Fruit fly (Drosophila melanogaster) whole organism, embryonic: Measurements from ENCODE around the gene vnd.
A peak's percentile ranks its signal among the peaks of the same experiment; 100 is the strongest.

Experiments used
- Asciz ChIP-seq: fragments of 200-800 bp; sonication (Bioruptor generic); optimal IDR thresholded peaks from 2 replicates; lab custom pipeline; 2017; ENCODE audit warnings: missing biosample characterization, mild to moderate bottlenecking, missing genetic modification characterization, missing genetic modification reagents
- B-H2 ChIP-seq: fragments of 200-800 bp; sonication (Bioruptor generic); optimal IDR thresholded peaks from 2 replicates; lab custom pipeline; 2018; ENCODE audit warnings: missing biosample characterization, mild to moderate bottlenecking, missing genetic modification characterization
- BtbVII ChIP-seq: fragments of 200-800 bp; sonication (Bioruptor generic); optimal IDR thresholded peaks from 3 replicates; lab custom pipeline; 2017; ENCODE audit warnings: missing biosample characterization, mild to moderate bottlenecking, missing genetic modification characterization
- CG13296 ChIP-seq: fragments of 200-800 bp; sonication (Bioruptor generic); optimal IDR thresholded peaks from 3 replicates; lab custom pipeline; 2018; ENCODE audit warnings: missing biosample characterization, mild to moderate bottlenecking, missing genetic modification characterization
- CG15073 ChIP-seq: fragments of 200-800 bp; sonication (Bioruptor generic); optimal IDR thresholded peaks from 2 replicates; lab custom pipeline; 2016; ENCODE audit warnings: missing biosample characterization, missing genetic modification characterization
- CG15601 ChIP-seq: fragments of 200-800 bp; sonication (Bioruptor generic); optimal IDR thresholded peaks from 3 replicates; lab custom pipeline; 2019; ENCODE audit warnings: missing biosample characterization, mild to moderate bottlenecking, missing genetic modification characterization, moderate library complexity
- CG17328 ChIP-seq: fragments of 200-800 bp; sonication (Bioruptor generic); IDR thresholded peaks from 2 replicates; pipeline ENCODE4 v1.3.6; 2022; ENCODE audit warnings: missing biosample characterization, missing genetic modification characterization
- CG18262 ChIP-seq: fragments of 200-800 bp; optimal IDR thresholded peaks from 3 replicates; lab custom pipeline; 2019; ENCODE audit warnings: missing biosample characterization, mild to moderate bottlenecking, missing genetic modification characterization, moderate library complexity
- CG2712 ChIP-seq: fragments of 200-800 bp; optimal IDR thresholded peaks from 3 replicates; lab custom pipeline; 2019; ENCODE audit warnings: missing biosample characterization, mild to moderate bottlenecking, missing genetic modification characterization, moderate library complexity
- CG30403 ChIP-seq: fragments of 200-800 bp; sonication (Bioruptor generic); optimal IDR thresholded peaks from 3 replicates; lab custom pipeline; 2016; ENCODE audit warnings: missing biosample characterization, missing genetic modification characterization
- CG31388 ChIP-seq: fragments of 200-800 bp; sonication (Bioruptor generic); optimal IDR thresholded peaks from 2 replicates; lab custom pipeline; 2016; ENCODE audit warnings: missing biosample characterization, missing genetic modification characterization
- CG3163 ChIP-seq: fragments of 200-800 bp; sonication (Bioruptor generic); optimal IDR thresholded peaks from 3 replicates; lab custom pipeline; 2016; ENCODE audit warnings: missing biosample characterization, missing genetic modification characterization
- CG3726 ChIP-seq: fragments of 200-800 bp; sonication (Bioruptor generic); IDR thresholded peaks from 3 replicates; pipeline ENCODE4, ENCODE4 v1.3.6; 2022; ENCODE audit warnings: missing biosample characterization, missing genetic modification characterization
- CG4282 ChIP-seq: fragments of 200-800 bp; sonication (Bioruptor generic); optimal IDR thresholded peaks from 2 replicates; lab custom pipeline; 2016; ENCODE audit warnings: missing biosample characterization, missing genetic modification characterization
- CG5180 ChIP-seq: fragments of 200-800 bp; sonication (Bioruptor generic); optimal IDR thresholded peaks from 3 replicates; lab custom pipeline; 2017; ENCODE audit warnings: missing biosample characterization, missing genetic modification characterization, mild to moderate bottlenecking, moderate library complexity, missing genetic modification reagents
- CG9215 ChIP-seq: fragments of 200-800 bp; sonication (Bioruptor generic); IDR thresholded peaks from 2 replicates; pipeline ENCODE4 v1.3.6; 2022; ENCODE audit warnings: missing biosample characterization, missing genetic modification characterization
- CG9609 ChIP-seq: fragments of 200-800 bp; sonication (Bioruptor generic); optimal IDR thresholded peaks from 3 replicates; lab custom pipeline; 2016; ENCODE audit warnings: missing biosample characterization, missing genetic modification characterization
- D19B ChIP-seq: fragments of 200-800 bp; sonication (Bioruptor generic); optimal IDR thresholded peaks from 2 replicates; lab custom pipeline; 2017; ENCODE audit warnings: missing biosample characterization, mild to moderate bottlenecking, missing genetic modification characterization
- Dref ChIP-seq: fragments of 200-800 bp; sonication (Bioruptor generic); IDR thresholded peaks from 2 replicates; pipeline ENCODE4 v1.3.6; 2022; ENCODE audit warnings: missing biosample characterization, missing genetic modification characterization
- Hey ChIP-seq: fragments of 200-800 bp; sonication (Bioruptor generic); optimal IDR thresholded peaks from 3 replicates; lab custom pipeline; 2018; ENCODE audit warnings: missing biosample characterization, mild to moderate bottlenecking, missing genetic modification characterization
- Hr39 ChIP-seq: fragments of >200 bp; optimal IDR thresholded peaks from 2 replicates; lab custom pipeline; 2017
- Mes4 ChIP-seq: fragments of 200-800 bp; sonication (Bioruptor generic); optimal IDR thresholded peaks from 2 replicates; lab custom pipeline; 2016; ENCODE audit warnings: missing biosample characterization, missing genetic modification characterization
- Myb ChIP-seq: fragments of 200-800 bp; sonication (Bioruptor generic); optimal IDR thresholded peaks from 2 replicates; lab custom pipeline; 2016; ENCODE audit warnings: missing biosample characterization, missing genetic modification characterization
- NC2α ChIP-seq: fragments of 200-800 bp; sonication (Bioruptor generic); optimal IDR thresholded peaks from 2 replicates; lab custom pipeline; 2016; ENCODE audit warnings: missing biosample characterization, missing genetic modification characterization
- Neu2 ChIP-seq: fragments of 200-800 bp; sonication (Bioruptor generic); optimal IDR thresholded peaks from 3 replicates; lab custom pipeline; 2016; ENCODE audit warnings: missing biosample characterization, missing genetic modification characterization, borderline replicate concordance
- Nf-YB ChIP-seq: fragments of 200-800 bp; sonication (Bioruptor generic); optimal IDR thresholded peaks from 3 replicates; lab custom pipeline; 2019; ENCODE audit warnings: missing biosample characterization, mild to moderate bottlenecking, missing genetic modification characterization, moderate library complexity
- Nf-YC ChIP-seq: fragments of 200-800 bp; optimal IDR thresholded peaks from 3 replicates; lab custom pipeline; 2019; ENCODE audit warnings: missing biosample characterization, mild to moderate bottlenecking, missing genetic modification characterization, moderate library complexity
- NfI ChIP-seq: fragments of 200-800 bp; sonication (Bioruptor generic); optimal IDR thresholded peaks from 3 replicates; lab custom pipeline; 2018; ENCODE audit warnings: missing biosample characterization, mild to moderate bottlenecking, missing genetic modification characterization, moderate library complexity
- Oli ChIP-seq: fragments of 200-800 bp; sonication (Bioruptor generic); optimal IDR thresholded peaks from 2 replicates; lab custom pipeline; 2018; ENCODE audit warnings: missing biosample characterization, mild to moderate bottlenecking, missing genetic modification characterization, moderate library complexity
- Ravus ChIP-seq: fragments of 200-800 bp; sonication (Bioruptor generic); IDR thresholded peaks from 2 replicates; pipeline ENCODE4 v1.3.6; 2022; ENCODE audit warnings: missing biosample characterization, missing genetic modification characterization
- Rfx ChIP-seq: fragments of 200-800 bp; sonication (Bioruptor generic); IDR thresholded peaks from 2 replicates; pipeline ENCODE4 v1.3.6; 2022; ENCODE audit warnings: missing biosample characterization, missing genetic modification characterization
- Stat92E ChIP-seq, 3 experiments: fragments of >200 bp in 2 of 3; fragments of 200-800 bp in 1 of 3; sonication (Bioruptor generic) in 1 of 3; optimal IDR thresholded peaks; 2 replicates each; lab custom pipeline; 2017 to 2019; ENCODE audit warnings: missing biosample characterization in 3 of 3, missing genetic modification characterization in 3 of 3, mild to moderate bottlenecking in 1 of 3, moderate library complexity in 1 of 3
- Vsx1 ChIP-seq: fragments of 200-800 bp; sonication (Bioruptor generic); optimal IDR thresholded peaks from 2 replicates; lab custom pipeline; 2017; ENCODE audit warnings: missing biosample characterization, mild to moderate bottlenecking, missing genetic modification characterization, missing genetic modification reagents
- Xrp1 ChIP-seq: fragments of 200-800 bp; sonication (Bioruptor generic); IDR thresholded peaks from 2 replicates; pipeline ENCODE4 v1.3.6; 2022; ENCODE audit warnings: missing biosample characterization, missing genetic modification characterization
- aop ChIP-seq: fragments of 200-800 bp; sonication (Bioruptor generic); IDR thresholded peaks from 2 replicates; pipeline ENCODE4 v1.3.6; 2022; ENCODE audit warnings: missing biosample characterization, missing genetic modification characterization
- az2 ChIP-seq: fragments of 200-800 bp; sonication (Bioruptor generic); optimal IDR thresholded peaks from 3 replicates; lab custom pipeline; 2016; ENCODE audit warnings: missing biosample characterization, missing genetic modification characterization
- bab2 ChIP-seq: fragments of 200-800 bp; sonication (Bioruptor generic); optimal IDR thresholded peaks from 2 replicates; lab custom pipeline; 2016; ENCODE audit warnings: missing biosample characterization, missing genetic modification characterization
- cg ChIP-seq: fragments of 200-800 bp; sonication (Bioruptor generic); optimal IDR thresholded peaks from 3 replicates; lab custom pipeline; 2019; ENCODE audit warnings: missing biosample characterization, mild to moderate bottlenecking, missing genetic modification characterization, moderate library complexity
- dati ChIP-seq: fragments of 200-800 bp; sonication (Bioruptor generic); IDR thresholded peaks from 2 replicates; pipeline ENCODE4 v1.3.6; 2022; ENCODE audit warnings: missing biosample characterization, missing genetic modification characterization
- dm ChIP-seq: fragments of 200-800 bp; sonication (Bioruptor generic); optimal IDR thresholded peaks from 3 replicates; lab custom pipeline; 2016; ENCODE audit warnings: missing biosample characterization, missing genetic modification characterization
- dmrt99B ChIP-seq: fragments of 200-800 bp; sonication (Bioruptor generic); optimal IDR thresholded peaks from 2 replicates; lab custom pipeline; 2018; ENCODE audit warnings: missing biosample characterization, mild to moderate bottlenecking, missing genetic modification characterization, moderate library complexity
- ems ChIP-seq: fragments of 200-800 bp; sonication (Bioruptor generic); optimal IDR thresholded peaks from 3 replicates; lab custom pipeline; 2016; ENCODE audit warnings: missing biosample characterization, missing genetic modification characterization
- en ChIP-seq: fragments of 200-800 bp; sonication (Bioruptor generic); optimal IDR thresholded peaks from 2 replicates; lab custom pipeline; 2016; ENCODE audit warnings: missing biosample characterization, missing genetic modification characterization
- ftz-f1 ChIP-seq: fragments of 200-800 bp; sonication (Bioruptor generic); optimal IDR thresholded peaks from 2 replicates; lab custom pipeline; 2016; ENCODE audit warnings: missing biosample characterization, missing genetic modification characterization
- ham ChIP-seq: fragments of 200-800 bp; sonication (Bioruptor generic); IDR thresholded peaks from 2 replicates; pipeline ENCODE4 v1.3.6; 2022; ENCODE audit warnings: missing biosample characterization, missing genetic modification characterization
- hb ChIP-seq: fragments of 200-800 bp; sonication (Bioruptor generic); IDR thresholded peaks from 3 replicates; pipeline ENCODE4 v1.3.6; 2022; ENCODE audit warnings: missing biosample characterization, missing genetic modification characterization; ENCODE audit not compliant: partially characterized antibody
- pb ChIP-seq: fragments of 200-800 bp; sonication (Bioruptor generic); optimal IDR thresholded peaks from 3 replicates; lab custom pipeline; 2016; ENCODE audit warnings: missing biosample characterization, missing genetic modification characterization
- pzg ChIP-seq: fragments of 200-800 bp; sonication (Bioruptor generic); optimal IDR thresholded peaks from 3 replicates; lab custom pipeline; 2018; ENCODE audit warnings: missing biosample characterization, mild to moderate bottlenecking, missing genetic modification characterization, moderate library complexity
- sc ChIP-seq, 3 experiments: fragments of >200 bp in 2 of 3; fragments of 200-800 bp in 1 of 3; sonication (Bioruptor generic) in 1 of 3; optimal IDR thresholded peaks; 2 replicates in 2 of 3; 3 replicates in 1 of 3; lab custom pipeline; 2017; ENCODE audit warnings: mild to moderate bottlenecking in 1 of 3, missing biosample characterization in 1 of 3, missing genetic modification characterization in 1 of 3, missing genetic modification reagents in 1 of 3
- slp2 ChIP-seq: fragments of 200-800 bp; sonication (Bioruptor generic); optimal IDR thresholded peaks from 2 replicates; lab custom pipeline; 2016; ENCODE audit warnings: missing biosample characterization, missing genetic modification characterization
- tx ChIP-seq: fragments of 200-800 bp; sonication (Bioruptor generic); optimal IDR thresholded peaks from 2 replicates; lab custom pipeline; 2016; ENCODE audit warnings: missing biosample characterization, missing genetic modification characterization
- yki ChIP-seq: fragments of >200 bp; optimal IDR thresholded peaks from 3 replicates; lab custom pipeline; 2018
- zen ChIP-seq: fragments of 200-800 bp; sonication (Bioruptor generic); optimal IDR thresholded peaks from 3 replicates; lab custom pipeline; 2018; ENCODE audit warnings: missing biosample characterization, mild to moderate bottlenecking, missing genetic modification characterization, moderate library complexity

vnd gene

dm6 chrX:617477-617795, 35.5 kb downstream of the vnd start (continued):
- TF ChIP-seq B-H2 (GFP tag; lab: Kevin White, UChicago): no peak
- TF ChIP-seq pzg: peak; percentile 66
- no peak for TF ChIP-seq dati (GFP tag; lab: Robert Waterston, UW)
- peak; percentile 3 for TF ChIP-seq ftz-f1
- TF ChIP-seq tx: no peak
- no peak for TF ChIP-seq BtbVII (GFP tag; lab: Kevin White, UChicago)
- 0 out of 3 replicates have a peak, but pooled peaks have one; percentile 59 for TF ChIP-seq hb (GFP tag; lab: Robert Waterston, UW)
- no peak for TF ChIP-seq CG15073 (GFP tag; lab: Kevin White, UChicago)
- TF ChIP-seq Dref: peak; percentile 85
- no peak for TF ChIP-seq CG30403 (GFP tag; lab: Kevin White, UChicago)
- TF ChIP-seq slp2 (GFP tag; lab: Kevin White, UChicago): no peak
- no peak for TF ChIP-seq zen (tag; lab: Kevin White, UChicago)
- TF ChIP-seq CG17328: no peak
- TF ChIP-seq CG3726: no peak
- no peak for TF ChIP-seq Nf-YB (GFP tag; lab: Kevin White, UChicago)
- no peak for TF ChIP-seq pb
- peak; percentile 50 for TF ChIP-seq Rfx
- no peak for TF ChIP-seq NfI (GFP tag; lab: Kevin White, UChicago)
- TF ChIP-seq dmrt99B (tag; lab: Kevin White, UChicago): no peak
- TF ChIP-seq Ravus (GFP tag; lab: Robert Waterston, UW): no peak
- TF ChIP-seq Hr39: no peak
- no peak for TF ChIP-seq D19B (GFP tag; lab: Kevin White, UChicago)
- no peak for TF ChIP-seq Neu2
- no peak for TF ChIP-seq CG18262 (tag; lab: Kevin White, UChicago)
- no peak for TF ChIP-seq sc (optimal IDR thresholded peaks at IDR 0.05; lab: Kevin White, UChicago)
- no peak for TF ChIP-seq sc (GFP tag; optimal IDR thresholded peaks at IDR 0.05; lab: Kevin White, UChicago)
- no peak for TF ChIP-seq Xrp1 (GFP tag; lab: Robert Waterston, UW)
- TF ChIP-seq NC2α (GFP tag; lab: Kevin White, UChicago): no peak
- TF ChIP-seq Asciz: no peak
- no peak for TF ChIP-seq CG9609 (GFP tag; lab: Kevin White, UChicago)
- TF ChIP-seq Hey: no peak
- TF ChIP-seq dm (GFP tag; lab: Kevin White, UChicago): peak; percentile 23
- peak; percentile 5 for TF ChIP-seq CG2712 (tag; lab: Kevin White, UChicago)
- no peak for TF ChIP-seq ems (GFP tag; lab: Kevin White, UChicago)
- no peak for TF ChIP-seq CG31388
- no peak for TF ChIP-seq CG13296 (GFP tag; lab: Kevin White, UChicago)
- TF ChIP-seq CG5180 (GFP tag; lab: Kevin White, UChicago): no peak
- no peak for TF ChIP-seq ham
- no peak for TF ChIP-seq bab2 (GFP tag; lab: Kevin White, UChicago)
- TF ChIP-seq Vsx1 (GFP tag; lab: Kevin White, UChicago): no peak
- TF ChIP-seq en (GFP tag; lab: Kevin White, UChicago): no peak
- TF ChIP-seq cg (GFP tag; lab: Kevin White, UChicago): no peak
- peak in 1 of 3 experiments; percentile 2 for TF ChIP-seq Stat92E (GFP tag; optimal IDR thresholded peaks at IDR 0.05; lab: Kevin White, UChicago)
- no peak for TF ChIP-seq CG9215 (GFP tag; lab: Robert Waterston, UW)
- no peak for TF ChIP-seq az2 (GFP tag; lab: Kevin White, UChicago)
- TF ChIP-seq CG15601 (tag; lab: Kevin White, UChicago): no peak
- TF ChIP-seq Nf-YC: no peak
- no peak for TF ChIP-seq aop (GFP tag; lab: Robert Waterston, UW)
- no peak for TF ChIP-seq yki (lab: Kevin White, UChicago)
- no peak for TF ChIP-seq Oli (tag; lab: Kevin White, UChicago)
- TF ChIP-seq Mes4 (GFP tag; lab: Kevin White, UChicago): no peak
- no peak for TF ChIP-seq CG3163 (GFP tag; lab: Kevin White, UChicago)
- peak; percentile 44 for TF ChIP-seq Myb (GFP tag; lab: Kevin White, UChicago)
- TF ChIP-seq CG4282 (GFP tag; lab: Kevin White, UChicago): no peak
